Fruit fly (Drosophila melanogaster) whole organism, embryonic: ENCODE data around the gene Orp8.

ENCODE experiments used
- Adf1 ChIP-seq: fragments of 200-800 bp; sonication (Bioruptor generic); IDR thresholded peaks from 2 replicates; pipeline ENCODE4 v1.3.6; 2022; ENCODE audit warnings: missing biosample characterization, missing genetic modification characterization
- CG10147 ChIP-seq: fragments of 200-800 bp; sonication (Bioruptor generic); optimal IDR thresholded peaks from 2 replicates; lab custom pipeline; 2019; ENCODE audit warnings: missing biosample characterization, mild to moderate bottlenecking, missing genetic modification characterization, moderate library complexity
- CG10543 ChIP-seq: fragments of 200-800 bp; sonication (Bioruptor generic); optimal IDR thresholded peaks from 3 replicates; lab custom pipeline; 2017; ENCODE audit warnings: missing biosample characterization, mild to moderate bottlenecking, missing genetic modification characterization, moderate library complexity
- CG12769 ChIP-seq: fragments of 200-800 bp; sonication (Bioruptor generic); optimal IDR thresholded peaks from 2 replicates; lab custom pipeline; 2019; ENCODE audit warnings: missing biosample characterization, mild to moderate bottlenecking, missing genetic modification characterization, moderate library complexity
- CG13424 ChIP-seq: fragments of 200-800 bp; sonication (Bioruptor generic); optimal IDR thresholded peaks from 2 replicates; lab custom pipeline; 2019; ENCODE audit warnings: missing biosample characterization, mild to moderate bottlenecking, missing genetic modification characterization, moderate library complexity
- CG13894 ChIP-seq: fragments of 200-800 bp; sonication (Bioruptor generic); optimal IDR thresholded peaks from 3 replicates; lab custom pipeline; 2018; ENCODE audit warnings: missing biosample characterization, mild to moderate bottlenecking, missing genetic modification characterization, moderate library complexity
- CG14014 ChIP-seq: fragments of 200-800 bp; sonication (Bioruptor generic); IDR thresholded peaks from 2 replicates; pipeline ENCODE4 v1.3.6; 2022; ENCODE audit warnings: missing biosample characterization, missing genetic modification characterization
- CG14441 ChIP-seq: fragments of 200-800 bp; sonication (Bioruptor generic); IDR thresholded peaks from 2 replicates; pipeline ENCODE4 v1.3.6; 2022; ENCODE audit warnings: missing biosample characterization, missing genetic modification characterization
- CG18599 ChIP-seq: fragments of 200-800 bp; sonication (Bioruptor generic); optimal IDR thresholded peaks from 3 replicates; lab custom pipeline; 2017; ENCODE audit warnings: missing biosample characterization, missing genetic modification characterization, mild to moderate bottlenecking, moderate library complexity, missing genetic modification reagents
- CG34376 ChIP-seq: fragments of 200-800 bp; sonication (Bioruptor generic); optimal IDR thresholded peaks from 2 replicates; lab custom pipeline; 2018; ENCODE audit warnings: missing biosample characterization, mild to moderate bottlenecking, missing genetic modification characterization
- CG34422 ChIP-seq: fragments of 200-800 bp; sonication (Bioruptor generic); IDR thresholded peaks from 3 replicates; pipeline ENCODE4 v1.3.6; 2022; ENCODE audit warnings: missing biosample characterization, missing genetic modification characterization
- CG4617 ChIP-seq: fragments of 200-800 bp; sonication (Bioruptor generic); optimal IDR thresholded peaks from 3 replicates; lab custom pipeline; 2016; ENCODE audit warnings: missing biosample characterization, missing genetic modification characterization, borderline replicate concordance
- CG5953 ChIP-seq: fragments of 200-800 bp; sonication (Bioruptor generic); IDR thresholded peaks from 2 replicates; pipeline ENCODE4 v1.3.6; 2022; ENCODE audit warnings: missing biosample characterization, missing genetic modification characterization
- CG6175 ChIP-seq: fragments of 200-800 bp; sonication (Bioruptor generic); IDR thresholded peaks from 3 replicates; pipeline ENCODE4 v1.3.6; 2022; ENCODE audit warnings: missing biosample characterization, missing genetic modification characterization
- CG6689 ChIP-seq: fragments of 200-800 bp; sonication (Bioruptor generic); IDR thresholded peaks from 2 replicates; pipeline ENCODE4 v1.3.6; 2022; ENCODE audit warnings: missing biosample characterization, missing genetic modification characterization
- CG6791 ChIP-seq: fragments of 200-800 bp; sonication (Bioruptor generic); IDR thresholded peaks from 3 replicates; pipeline ENCODE4 v1.3.6; 2022; ENCODE audit warnings: missing biosample characterization, missing genetic modification characterization; ENCODE audit not compliant: partially characterized antibody
- CG7987 ChIP-seq: fragments of 200-800 bp; sonication (Bioruptor generic); optimal IDR thresholded peaks from 2 replicates; lab custom pipeline; 2018; ENCODE audit warnings: missing biosample characterization, mild to moderate bottlenecking, missing genetic modification characterization, moderate library complexity
- CG9932 ChIP-seq: fragments of 200-800 bp; sonication (Bioruptor generic); IDR thresholded peaks from 2 replicates; pipeline ENCODE4 v1.3.6; 2022; ENCODE audit warnings: missing biosample characterization, missing genetic modification characterization
- Dbx ChIP-seq: fragments of 200-800 bp; sonication (Bioruptor generic); IDR thresholded peaks from 3 replicates; pipeline ENCODE4 v1.3.6; 2022; ENCODE audit warnings: missing biosample characterization, missing genetic modification characterization
- Deaf1 ChIP-seq: fragments of 200-800 bp; optimal IDR thresholded peaks from 3 replicates; lab custom pipeline; 2019; ENCODE audit warnings: missing biosample characterization, mild to moderate bottlenecking, missing genetic modification characterization, moderate library complexity
- E2f1 ChIP-seq: fragments of 200-800 bp; sonication (Bioruptor generic); IDR thresholded peaks from 2 replicates; pipeline ENCODE4 v1.3.6; 2022; ENCODE audit warnings: missing biosample characterization, missing genetic modification characterization
- Eip74EF ChIP-seq, 2 experiments: fragments of 200-800 bp in 1 of 2; fragments of >200 bp in 1 of 2; sonication (Bioruptor generic) in 1 of 2; optimal IDR thresholded peaks; 2 replicates each; lab custom pipeline; 2017 to 2019; ENCODE audit warnings: missing biosample characterization in 2 of 2, missing genetic modification characterization in 2 of 2, mild to moderate bottlenecking in 1 of 2, moderate library complexity in 1 of 2
- Hmr ChIP-seq: fragments of 200-800 bp; sonication (Bioruptor generic); optimal IDR thresholded peaks from 3 replicates; lab custom pipeline; 2017; ENCODE audit warnings: mild to moderate bottlenecking, missing biosample characterization, missing genetic modification reagents, missing genetic modification characterization
- Med ChIP-seq: fragments of 200-800 bp; sonication (Bioruptor generic); peaks from one replicate; lab custom pipeline; 2016; ENCODE audit warnings: missing biosample characterization, missing genetic modification characterization, mild to moderate bottlenecking, inconsistent platforms, moderate library complexity
- Optix ChIP-seq: fragments of 200-800 bp; sonication (Bioruptor generic); IDR thresholded peaks from 3 replicates; pipeline ENCODE4 v1.3.6; 2022; ENCODE audit warnings: missing biosample characterization, missing genetic modification characterization
- Pdp1 ChIP-seq, 2 experiments: fragments of 200-800 bp; sonication (Bioruptor generic); optimal IDR thresholded peaks; 3 replicates each; lab custom pipeline; 2016; ENCODE audit warnings: missing biosample characterization in 2 of 2, missing genetic modification characterization in 2 of 2, mild to moderate bottlenecking in 1 of 2, moderate library complexity in 1 of 2
- Rfx ChIP-seq: fragments of 200-800 bp; sonication (Bioruptor generic); IDR thresholded peaks from 2 replicates; pipeline ENCODE4 v1.3.6; 2022; ENCODE audit warnings: missing biosample characterization, missing genetic modification characterization
- abd-A ChIP-seq: fragments of 200-800 bp; sonication (Bioruptor generic); optimal IDR thresholded peaks from 3 replicates; lab custom pipeline; 2019; ENCODE audit warnings: missing biosample characterization, mild to moderate bottlenecking, missing genetic modification characterization, moderate library complexity
- aop ChIP-seq: fragments of 200-800 bp; sonication (Bioruptor generic); IDR thresholded peaks from 2 replicates; pipeline ENCODE4 v1.3.6; 2022; ENCODE audit warnings: missing biosample characterization, missing genetic modification characterization
- bcd ChIP-seq: fragments of 200-800 bp; sonication (Bioruptor generic); optimal IDR thresholded peaks from 2 replicates; lab custom pipeline; 2017; ENCODE audit warnings: missing biosample characterization, mild to moderate bottlenecking, missing genetic modification characterization
- chinmo ChIP-seq: fragments of 200-800 bp; sonication (Bioruptor generic); IDR thresholded peaks from 4 replicates; pipeline ENCODE4 v1.3.6; 2022; ENCODE audit warnings: missing biosample characterization, missing genetic modification characterization; ENCODE audit not compliant: partially characterized antibody
- croc ChIP-seq: fragments of 200-800 bp; sonication (Bioruptor generic); conservative IDR thresholded peaks from 3 replicates; pipeline ENCODE4 v1.3.6; 2022; ENCODE audit warnings: missing biosample characterization, missing genetic modification characterization
- crol ChIP-seq: fragments of 200-800 bp; sonication (Bioruptor generic); IDR thresholded peaks from 2 replicates; pipeline ENCODE4 v1.3.6; 2022; ENCODE audit warnings: missing biosample characterization, missing genetic modification characterization
- cwo ChIP-seq: fragments of 200-800 bp; sonication (Bioruptor generic); optimal IDR thresholded peaks from 3 replicates; lab custom pipeline; 2017; ENCODE audit warnings: missing biosample characterization, missing genetic modification characterization, mild to moderate bottlenecking, moderate library complexity, missing genetic modification reagents
- ftz-f1 ChIP-seq: fragments of 200-800 bp; sonication (Bioruptor generic); optimal IDR thresholded peaks from 2 replicates; lab custom pipeline; 2016; ENCODE audit warnings: missing biosample characterization, missing genetic modification characterization
- gcm ChIP-seq: fragments of 200-800 bp; sonication (Bioruptor generic); optimal IDR thresholded peaks from 2 replicates; lab custom pipeline; 2019; ENCODE audit warnings: missing biosample characterization, mild to moderate bottlenecking, missing genetic modification characterization, moderate library complexity
- gt ChIP-seq: fragments of 200-800 bp; sonication (Bioruptor generic); IDR thresholded peaks from 2 replicates; pipeline ENCODE4 v1.3.6; 2022; ENCODE audit warnings: missing biosample characterization, missing genetic modification characterization
- her ChIP-seq: fragments of 200-800 bp; sonication (Bioruptor generic); optimal IDR thresholded peaks from 2 replicates; lab custom pipeline; 2016; ENCODE audit warnings: missing biosample characterization, missing genetic modification characterization
- kni ChIP-seq: fragments of 200-800 bp; sonication (Bioruptor generic); optimal IDR thresholded peaks from 3 replicates; lab custom pipeline; 2017; ENCODE audit warnings: mild to moderate bottlenecking, missing biosample characterization, missing genetic modification reagents, missing genetic modification characterization
- mirr ChIP-seq: fragments of 200-800 bp; sonication (Bioruptor generic); optimal IDR thresholded peaks from 3 replicates; lab custom pipeline; 2018; ENCODE audit warnings: missing biosample characterization, mild to moderate bottlenecking, missing genetic modification characterization
- oc ChIP-seq: fragments of 200-800 bp; sonication (Bioruptor generic); optimal IDR thresholded peaks from 2 replicates; lab custom pipeline; 2018; ENCODE audit warnings: missing biosample characterization, mild to moderate bottlenecking, missing genetic modification characterization, moderate library complexity
- onecut ChIP-seq: fragments of 200-800 bp; sonication (Bioruptor generic); IDR thresholded peaks from 2 replicates; pipeline ENCODE4 v1.3.6; 2022; ENCODE audit warnings: missing biosample characterization, missing genetic modification characterization
- otp ChIP-seq: fragments of 200-800 bp; sonication (Bioruptor generic); IDR thresholded peaks from 3 replicates; pipeline ENCODE4, ENCODE4 v1.3.6; 2022; ENCODE audit warnings: missing biosample characterization, missing genetic modification characterization
- pros ChIP-seq: fragments of 200-800 bp; sonication (Bioruptor generic); optimal IDR thresholded peaks from 3 replicates; lab custom pipeline; 2019; ENCODE audit warnings: missing biosample characterization, mild to moderate bottlenecking, missing genetic modification characterization, moderate library complexity
- sd ChIP-seq: fragments of 200-800 bp; sonication (Bioruptor generic); optimal IDR thresholded peaks from 3 replicates; lab custom pipeline; 2018; ENCODE audit warnings: missing biosample characterization, mild to moderate bottlenecking, missing genetic modification characterization, moderate library complexity
- sug ChIP-seq: fragments of 200-800 bp; optimal IDR thresholded peaks from 2 replicates; lab custom pipeline; 2019; ENCODE audit warnings: missing biosample characterization, mild to moderate bottlenecking, missing genetic modification characterization, moderate library complexity
- tna ChIP-seq: fragments of 200-800 bp; sonication (Bioruptor generic); IDR thresholded peaks from 2 replicates; pipeline ENCODE4 v1.3.6; 2022; ENCODE audit warnings: missing biosample characterization, missing genetic modification characterization; ENCODE audit not compliant: partially characterized antibody
- z ChIP-seq: fragments of 200-800 bp; sonication (Bioruptor generic); IDR thresholded peaks from 3 replicates; pipeline ENCODE4 v1.3.6; 2022; ENCODE audit warnings: missing biosample characterization, missing genetic modification characterization

Gene Orp8

DNA sequence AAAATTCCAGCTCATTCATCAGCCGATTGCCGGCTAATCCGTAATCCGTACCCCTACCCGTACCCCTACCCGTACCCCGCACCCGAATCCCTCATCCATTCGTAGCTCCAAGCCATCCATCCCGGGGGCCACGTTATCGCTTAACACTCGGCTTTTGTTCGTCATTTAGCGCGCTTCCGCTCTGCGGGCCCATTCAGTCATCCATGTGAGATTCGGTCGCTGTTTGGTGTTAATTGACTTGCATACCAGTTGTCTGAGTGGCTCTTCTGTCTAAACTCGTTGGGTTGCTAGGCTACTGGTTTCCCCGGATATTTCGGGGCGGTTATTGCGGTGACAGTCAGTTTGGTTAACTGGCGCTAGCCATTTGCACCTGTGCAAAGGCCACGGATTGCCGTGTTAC lies 2.3 kb downstream of the Orp8 start:
- TF ChIP-seq CG14014 (GFP tag; lab: Robert Waterston, UW) (0 out of 2 replicates have a peak, but pooled peaks have one; percentile 5), Pdp1 (GFP tag; optimal IDR thresholded peaks at IDR 0.05; lab: Kevin White, UChicago) (peak in 1 of 2 experiments; percentile 39), Deaf1 (tag; lab: Kevin White, UChicago) (peak; percentile 82), gcm (peak; percentile 75), CG13424 (tag; lab: Kevin White, UChicago) (no peak), mirr (GFP tag; lab: Kevin White, UChicago) (peak; percentile 47), gt (GFP tag; lab: Robert Waterston, UW) (no peak), Adf1 (GFP tag; lab: Robert Waterston, UW) (peak; percentile 49; the same call in 1 of the 2 replicates), CG10147 (GFP tag; lab: Kevin White, UChicago) (no peak), Dbx (GFP tag; lab: Robert Waterston, UW) (0 out of 3 replicates have a peak, but pooled peaks have one; percentile 38), CG5953 (no peak), CG4617 (GFP tag; lab: Kevin White, UChicago) (no peak), chinmo (GFP tag; lab: Robert Waterston, UW) (peak; percentile 98), CG6689 (GFP tag; lab: Robert Waterston, UW) (peak; percentile 8; the same call in 1 of the 2 replicates), aop (GFP tag; lab: Robert Waterston, UW) (0 out of 2 replicates have a peak, but pooled peaks have one; percentile 27), CG9932 (GFP tag; lab: Robert Waterston, UW) (peak; percentile 22; the same call in 1 of the 2 replicates), pros (GFP tag; lab: Kevin White, UChicago) (peak; percentile 5), sd (tag; lab: Kevin White, UChicago) (peak; percentile 95), CG7987 (GFP tag; lab: Kevin White, UChicago) (peak; percentile 32), CG14441 (GFP tag; lab: Robert Waterston, UW) (0 out of 2 replicates have a peak, but pooled peaks have one; percentile 16), croc (GFP tag; lab: Robert Waterston, UW) (no peak), Optix (0 out of 3 replicates have a peak, but pooled peaks have one; percentile 24), tna (GFP tag; lab: Robert Waterston, UW) (0 out of 2 replicates have a peak, but pooled peaks have one; percentile 11), her (GFP tag; lab: Kevin White, UChicago) (no peak), CG34422 (peak; percentile 30; the same call in 1 of the 3 replicates), bcd (GFP tag; lab: Kevin White, UChicago) (peak; percentile 37), ftz-f1 (peak; percentile 49), CG18599 (GFP tag; lab: Kevin White, UChicago) (peak; percentile 33), onecut (no peak), abd-A (tag; lab: Kevin White, UChicago) (peak; percentile 57), sug (tag; lab: Kevin White, UChicago) (peak; percentile 92), kni (GFP tag; lab: Kevin White, UChicago) (peak; percentile 3), Med (peak; percentile 73), CG12769 (tag; lab: Kevin White, UChicago) (peak; percentile 93), z (no peak), Hmr (peak; percentile 11), Rfx (GFP tag; lab: Robert Waterston, UW) (0 out of 2 replicates have a peak, but pooled peaks have one; percentile 6), CG13894 (tag; lab: Kevin White, UChicago) (peak; percentile 55), CG6175 (GFP tag; lab: Robert Waterston, UW) (0 out of 3 replicates have a peak, but pooled peaks have one; percentile 42), Eip74EF (GFP tag; optimal IDR thresholded peaks at IDR 0.05; lab: Kevin White, UChicago) (peak in 1 of 2 experiments; percentile 91), crol (GFP tag; lab: Robert Waterston, UW) (peak; percentile 91), cwo (peak; percentile 52), E2f1 (GFP tag; lab: Robert Waterston, UW) (0 out of 2 replicates have a peak, but pooled peaks have one; percentile 16), oc (tag; lab: Kevin White, UChicago) (peak; percentile 77), otp (GFP tag; lab: Robert Waterston, UW) (peak; percentile 21; the same call in 1 of the 3 replicates), CG34376 (GFP tag; lab: Kevin White, UChicago) (peak; percentile 78), CG10543 (GFP tag; lab: Kevin White, UChicago) (peak; percentile 77), CG6791 (GFP tag; lab: Robert Waterston, UW) (peak; percentile 51; the same call in 1 of the 3 replicates)
